ENCODE assay signal across 1 fruit fly cellular context in genomic region chr3R:5789025-5789953, dm6.
A peak's percentile ranks its signal among the peaks of the same experiment; 100 is the strongest.
TF ChIP-seq lines count a peak whose summit lies in the region.

Gene Hat1, minus strand, starts transcription at chr3R:5789384.
Gene Rpn5, plus strand, starts transcription at chr3R:5789493.

TF ChIP-seq in whole organism, embryonic, 481 proteins besides CTCF, POLR2A, EP300 and RAD21 (continued from another document and continues in another):
- TF ChIP-seq CG12769 (tag; optimal IDR thresholded peaks at IDR 0.05; lab: Kevin White, UChicago) (no peak), bigmax (GFP tag; optimal IDR thresholded peaks at IDR 0.05; lab: Kevin White, UChicago) (no peak), Taf1 (GFP tag; IDR thresholded peaks at IDR 0.05; lab: Robert Waterston, UW) (peak; percentile 58; the same call in 1 of the 2 replicates), CG6765 (GFP tag; optimal IDR thresholded peaks at IDR 0.05; lab: Kevin White, UChicago) (peak; percentile 49), Camta (GFP tag; optimal IDR thresholded peaks at IDR 0.05; lab: Kevin White, UChicago) (peak; percentile 90), ssp (GFP tag; IDR thresholded peaks at IDR 0.05; lab: Robert Waterston, UW) (peak; percentile 68), CHES-1-like (GFP tag; optimal IDR thresholded peaks at IDR 0.05; lab: Kevin White, UChicago) (peak; percentile 90), HHEX (GFP tag; optimal IDR thresholded peaks at IDR 0.05; lab: Kevin White, UChicago) (peak; percentile 66), chif (GFP tag; optimal IDR thresholded peaks at IDR 0.05; lab: Kevin White, UChicago) (peak; percentile 89 to 90), CG13287 (GFP tag; IDR thresholded peaks at IDR 0.05; lab: Robert Waterston, UW; ENCODE audit: partially characterized antibody) (peak; percentile 83), Sox100B (GFP tag; optimal IDR thresholded peaks at IDR 0.05; lab: Kevin White, UChicago) (peak; percentile 80), Oaz (GFP tag; IDR thresholded peaks at IDR 0.05; lab: Robert Waterston, UW) (no peak), CG11247 (GFP tag; IDR thresholded peaks at IDR 0.05; lab: Robert Waterston, UW) (peak; percentile 29; the same call in 1 of the 2 replicates), Ssrp (tag; optimal IDR thresholded peaks at IDR 0.05; lab: Kevin White, UChicago) (peak; percentile 74), CG16815 (GFP tag; optimal IDR thresholded peaks at IDR 0.05; lab: Kevin White, UChicago) (peak; percentile 85), Rfx (GFP tag; IDR thresholded peaks at IDR 0.05; lab: Robert Waterston, UW) (peak; percentile 83), sug (tag; optimal IDR thresholded peaks at IDR 0.05; lab: Kevin White, UChicago) (peak; percentile 70), Meics (GFP tag; optimal IDR thresholded peaks at IDR 0.05; lab: Kevin White, UChicago) (peak; percentile 76), CG43689 (GFP tag; IDR thresholded peaks at IDR 0.05; lab: Robert Waterston, UW) (no peak), crol (GFP tag; IDR thresholded peaks at IDR 0.05; lab: Robert Waterston, UW) (no peak), CG12104 (GFP tag; optimal IDR thresholded peaks at IDR 0.05; lab: Kevin White, UChicago) (peak; percentile 69), CG7357 (GFP tag; IDR thresholded peaks at IDR 0.05; lab: Robert Waterston, UW) (peak; percentile 50; the same call in 2 of the 3 replicates), CG3281 (GFP tag; optimal IDR thresholded peaks at IDR 0.05; lab: Kevin White, UChicago) (peak; percentile 80), CG13624 (GFP tag; optimal IDR thresholded peaks at IDR 0.05; lab: Kevin White, UChicago) (peak; percentile 95), CG1603 (tag; optimal IDR thresholded peaks at IDR 0.05; lab: Kevin White, UChicago) (peak; percentile 65), Bgb (GFP tag; IDR thresholded peaks at IDR 0.05; lab: Robert Waterston, UW; ENCODE audit: partially characterized antibody) (peak; percentile 62), nmo (GFP tag; optimal IDR thresholded peaks at IDR 0.05; lab: Kevin White, UChicago) (peak; percentile 87), zfh1 (GFP tag; IDR thresholded peaks at IDR 0.05; lab: Robert Waterston, UW) (peak; percentile 58; the same call in 2 of the 3 replicates), Sry-δ (GFP tag; optimal IDR thresholded peaks at IDR 0.05; lab: Kevin White, UChicago) (peak; percentile 85), C15 (GFP tag; IDR thresholded peaks at IDR 0.05; lab: Robert Waterston, UW) (no peak), D (optimal IDR thresholded peaks at IDR 0.05; lab: Kevin White, UChicago) (no peak), D (GFP tag; optimal IDR thresholded peaks at IDR 0.05; lab: Kevin White, UChicago) (peak; percentile 72), CG12942 (GFP tag; optimal IDR thresholded peaks at IDR 0.05; lab: Kevin White, UChicago) (peak; percentile 88), slbo (GFP tag; IDR thresholded peaks at IDR 0.05; lab: Robert Waterston, UW) (peak; percentile 78), CG2889 (GFP tag; IDR thresholded peaks at IDR 0.05; lab: Robert Waterston, UW) (peak; percentile 66; the same call in 2 of the 3 replicates), hb (GFP tag; IDR thresholded peaks at IDR 0.05; lab: Robert Waterston, UW; ENCODE audit: partially characterized antibody) (peak; percentile 63; the same call in 2 of the 3 replicates), hth (optimal IDR thresholded peaks at IDR 0.05; lab: Kevin White, UChicago) (no peak), CG10959 (GFP tag; IDR thresholded peaks at IDR 0.05; lab: Robert Waterston, UW) (no peak), ash1 (GFP tag; optimal IDR thresholded peaks at IDR 0.05; lab: Kevin White, UChicago) (no peak), CrebB (tag; optimal IDR thresholded peaks at IDR 0.05; lab: Kevin White, UChicago) (peak; percentile 1), CG4707 (GFP tag; optimal IDR thresholded peaks at IDR 0.05; lab: Kevin White, UChicago) (no peak), D19A (tag; optimal IDR thresholded peaks at IDR 0.05; lab: Kevin White, UChicago) (peak; percentile 46), sd (tag; optimal IDR thresholded peaks at IDR 0.05; lab: Kevin White, UChicago) (no peak), CG1647 (GFP tag; optimal IDR thresholded peaks at IDR 0.05; lab: Kevin White, UChicago) (peak; percentile 88), CG11456 (GFP tag; IDR thresholded peaks at IDR 0.05; lab: Robert Waterston, UW) (peak; percentile 63; the same call in 2 of the 3 replicates), p53 (GFP tag; optimal IDR thresholded peaks at IDR 0.05; lab: Kevin White, UChicago) (peak; percentile 73), kni (GFP tag; optimal IDR thresholded peaks at IDR 0.05; lab: Kevin White, UChicago) (no peak), CG4282 (GFP tag; optimal IDR thresholded peaks at IDR 0.05; lab: Kevin White, UChicago) (peak; percentile 91), CG13775 (GFP tag; optimal IDR thresholded peaks at IDR 0.05; lab: Kevin White, UChicago) (peak; percentile 93), PHDP (tag; optimal IDR thresholded peaks at IDR 0.05; lab: Kevin White, UChicago) (peak; percentile 66), insv (GFP tag; optimal IDR thresholded peaks at IDR 0.05; lab: Kevin White, UChicago) (peak in 1 of 2 experiments; percentile 53), Neu2 (GFP tag; optimal IDR thresholded peaks at IDR 0.05; lab: Kevin White, UChicago; ENCODE audit: borderline replicate concordance) (peak; percentile 74), klu (GFP tag; IDR thresholded peaks at IDR 0.05; lab: Robert Waterston, UW) (peak; percentile 74; the same call in 1 of the 2 replicates), crc (GFP tag; optimal IDR thresholded peaks at IDR 0.05; lab: Kevin White, UChicago) (peak; percentile 80), CG6791 (GFP tag; IDR thresholded peaks at IDR 0.05; lab: Robert Waterston, UW; ENCODE audit: partially characterized antibody) (peak; percentile 64; the same call in 1 of the 3 replicates), seq (GFP tag; IDR thresholded peaks at IDR 0.05; lab: Robert Waterston, UW) (peak; percentile 44; the same call in 1 of the 2 replicates), Sox102F (GFP tag; optimal IDR thresholded peaks at IDR 0.05; lab: Kevin White, UChicago) (peak; percentile 64), CG12744 (GFP tag; optimal IDR thresholded peaks at IDR 0.05; lab: Kevin White, UChicago) (peak; percentile 81), chm (GFP tag; IDR thresholded peaks at IDR 0.05; lab: Robert Waterston, UW) (peak; percentile 59; the same call in 1 of the 2 replicates), CG18476 (GFP tag; optimal IDR thresholded peaks at IDR 0.05; lab: Kevin White, UChicago) (peak; percentile 84), cg (GFP tag; optimal IDR thresholded peaks at IDR 0.05; lab: Kevin White, UChicago) (no peak), CG4328 (GFP tag; optimal IDR thresholded peaks at IDR 0.05; lab: Kevin White, UChicago) (peak; percentile 59), CG10274 (GFP tag; optimal IDR thresholded peaks at IDR 0.05; lab: Kevin White, UChicago) (peak; percentile 57), CG10462 (GFP tag; optimal IDR thresholded peaks at IDR 0.05; lab: Kevin White, UChicago) (peak; percentile 23), lov (optimal IDR thresholded peaks at IDR 0.05; lab: Kevin White, UChicago) (no peak), lov (GFP tag; IDR thresholded peaks at IDR 0.05; lab: Robert Waterston, UW) (no peak), YL-1 (GFP tag; optimal IDR thresholded peaks at IDR 0.05; lab: Kevin White, UChicago) (peak; percentile 63), CG11696 (GFP tag; IDR thresholded peaks at IDR 0.05; lab: Robert Waterston, UW) (no peak), CG10431 (GFP tag; optimal IDR thresholded peaks at IDR 0.05; lab: Kevin White, UChicago) (peak; percentile 48), CG12155 (GFP tag; optimal IDR thresholded peaks at IDR 0.05; lab: Kevin White, UChicago) (peak; percentile 86), HmgD (GFP tag; optimal IDR thresholded peaks at IDR 0.05; lab: Kevin White, UChicago) (peak; percentile 88), dati (GFP tag; IDR thresholded peaks at IDR 0.05; lab: Robert Waterston, UW) (no peak), CG7928 (GFP tag; optimal IDR thresholded peaks at IDR 0.05; lab: Kevin White, UChicago) (peak; percentile 45), CG1832 (GFP tag; optimal IDR thresholded peaks at IDR 0.05; lab: Kevin White, UChicago) (no peak), zf30C (GFP tag; optimal IDR thresholded peaks at IDR 0.05; lab: Kevin White, UChicago) (no peak), E2f2 (GFP tag; IDR thresholded peaks at IDR 0.05; lab: Robert Waterston, UW) (peak; percentile 60), Myb (GFP tag; optimal IDR thresholded peaks at IDR 0.05; lab: Kevin White, UChicago) (peak; percentile 78), sens-2 (GFP tag; IDR thresholded peaks at IDR 0.05; lab: Robert Waterston, UW) (no peak), Dfd (GFP tag; optimal IDR thresholded peaks at IDR 0.05; lab: Kevin White, UChicago) (peak in 1 of 2 experiments; percentile 95), CG3163 (GFP tag; optimal IDR thresholded peaks at IDR 0.05; lab: Kevin White, UChicago) (peak; percentile 75), CG17359 (tag; optimal IDR thresholded peaks at IDR 0.05; lab: Kevin White, UChicago) (peak; percentile 59), H15 (GFP tag; IDR thresholded peaks at IDR 0.05; lab: Robert Waterston, UW) (0 out of 3 replicates have a peak, but pooled peaks have one; percentile 31), CG32767 (GFP tag; IDR thresholded peaks at IDR 0.05; lab: Robert Waterston, UW) (no peak), oc (tag; optimal IDR thresholded peaks at IDR 0.05; lab: Kevin White, UChicago) (peak; percentile 0), CG9215 (GFP tag; IDR thresholded peaks at IDR 0.05; lab: Robert Waterston, UW) (peak; percentile 79), CG6654 (GFP tag; optimal IDR thresholded peaks at IDR 0.05; lab: Kevin White, UChicago) (peak; percentile 49), CG31365 (tag; optimal IDR thresholded peaks at IDR 0.05; lab: Kevin White, UChicago) (no peak), ftz-f1 (GFP tag; optimal IDR thresholded peaks at IDR 0.05; lab: Kevin White, UChicago) (peak; percentile 4), abd-A (tag; optimal IDR thresholded peaks at IDR 0.05; lab: Kevin White, UChicago) (no peak), CG8478 (optimal IDR thresholded peaks at IDR 0.05; lab: Kevin White, UChicago) (no peak), Dip2 (GFP tag; IDR thresholded peaks at IDR 0.05; lab: Robert Waterston, UW) (no peak), CG12299 (tag; optimal IDR thresholded peaks at IDR 0.05; lab: Kevin White, UChicago) (peak; percentile 26), cwo (GFP tag; optimal IDR thresholded peaks at IDR 0.05; lab: Kevin White, UChicago) (peak; percentile 62), jumu (GFP tag; optimal IDR thresholded peaks at IDR 0.05; lab: Kevin White, UChicago) (peak; percentile 87), CG2202 (tag; optimal IDR thresholded peaks at IDR 0.05; lab: Kevin White, UChicago) (peak; percentile 46), Doc3 (GFP tag; IDR thresholded peaks at IDR 0.05; lab: Robert Waterston, UW; ENCODE audit: partially characterized antibody) (peak; percentile 73), Optix (GFP tag; IDR thresholded peaks at IDR 0.05; lab: Robert Waterston, UW) (no peak), CG10321 (GFP tag; IDR thresholded peaks at IDR 0.05; lab: Robert Waterston, UW) (no peak; the same call in 1 of the 2 replicates), Aef1 (GFP tag; IDR thresholded peaks at IDR 0.05; lab: Robert Waterston, UW) (peak; percentile 76), Hmr (GFP tag; optimal IDR thresholded peaks at IDR 0.05; lab: Kevin White, UChicago) (peak; percentile 81), mam (GFP tag; optimal IDR thresholded peaks at IDR 0.05; lab: Kevin White, UChicago) (peak; percentile 95), schlank (tag; optimal IDR thresholded peaks at IDR 0.05; lab: Kevin White, UChicago) (peak; percentile 27), dm (GFP tag; optimal IDR thresholded peaks at IDR 0.05; lab: Kevin White, UChicago) (peak; percentile 82), B-H2 (GFP tag; optimal IDR thresholded peaks at IDR 0.05; lab: Kevin White, UChicago) (peak; percentile 31), bbx (GFP tag; IDR thresholded peaks at IDR 0.05; lab: Robert Waterston, UW; ENCODE audit: partially characterized antibody) (peak; percentile 65), CG12219 (GFP tag; optimal IDR thresholded peaks at IDR 0.05; lab: Kevin White, UChicago) (no peak), corto (GFP tag; optimal IDR thresholded peaks at IDR 0.05; lab: Kevin White, UChicago) (peak; percentile 71), ap (GFP tag; IDR thresholded peaks at IDR 0.05; lab: Robert Waterston, UW) (no peak), maf-S (GFP tag; optimal IDR thresholded peaks at IDR 0.05; lab: Kevin White, UChicago) (peak; percentile 88), CG10209 (GFP tag; optimal IDR thresholded peaks at IDR 0.05; lab: Kevin White, UChicago) (peak; percentile 77), fru (optimal IDR thresholded peaks at IDR 0.05; lab: Kevin White, UChicago) (no peak), CG17912 (GFP tag; optimal IDR thresholded peaks at IDR 0.05; lab: Kevin White, UChicago) (no peak), Mad (GFP tag; optimal IDR thresholded peaks at IDR 0.05; lab: Kevin White, UChicago) (peak; percentile 88), CG17186 (GFP tag; optimal IDR thresholded peaks at IDR 0.05; lab: Kevin White, UChicago) (peak; percentile 57), disco-r (GFP tag; optimal IDR thresholded peaks at IDR 0.05; lab: Kevin White, UChicago) (peak; percentile 92), CG3726 (GFP tag; IDR thresholded peaks at IDR 0.05; lab: Robert Waterston, UW) (no peak), jigr1 (GFP tag; IDR thresholded peaks at IDR 0.05; lab: Robert Waterston, UW) (peak; percentile 28; the same call in 1 of the 3 replicates), CG33213 (GFP tag; optimal IDR thresholded peaks at IDR 0.05; lab: Kevin White, UChicago) (peak; percentile 76), CG42726 (GFP tag; IDR thresholded peaks at IDR 0.05; lab: Robert Waterston, UW; ENCODE audit: partially characterized antibody) (peak; percentile 43; the same call in 1 of the 2 replicates), fu2 (GFP tag; optimal IDR thresholded peaks at IDR 0.05; lab: Kevin White, UChicago) (peak; percentile 93), CG9932 (GFP tag; IDR thresholded peaks at IDR 0.05; lab: Robert Waterston, UW) (peak; percentile 88), ara (GFP tag; IDR thresholded peaks at IDR 0.05; lab: Robert Waterston, UW) (no peak), B-H1 (GFP tag; IDR thresholded peaks at IDR 0.05; lab: Robert Waterston, UW) (peak; percentile 56; the same call in 2 of the 3 replicates), CG2678 (tag; optimal IDR thresholded peaks at IDR 0.05; lab: Kevin White, UChicago) (peak; percentile 80), CG17385 (GFP tag; optimal IDR thresholded peaks at IDR 0.05; lab: Kevin White, UChicago) (peak; percentile 66), TFAM (GFP tag; optimal IDR thresholded peaks at IDR 0.05; lab: Kevin White, UChicago) (peak; percentile 22), Rx (GFP tag; IDR thresholded peaks at IDR 0.05; lab: Robert Waterston, UW) (no peak; the same call in 1 of the 2 replicates), CG4404 (GFP tag; IDR thresholded peaks at IDR 0.05; lab: Robert Waterston, UW) (peak; percentile 83), trh (GFP tag; optimal IDR thresholded peaks at IDR 0.05; lab: Kevin White, UChicago) (peak; percentile 77)
